Fruit fly (Drosophila melanogaster): Measurements from ENCODE around the gene CG12224.
A peak's percentile ranks its signal among the peaks of the same experiment; 100 is the strongest.

CG12224 gene

DNA sequence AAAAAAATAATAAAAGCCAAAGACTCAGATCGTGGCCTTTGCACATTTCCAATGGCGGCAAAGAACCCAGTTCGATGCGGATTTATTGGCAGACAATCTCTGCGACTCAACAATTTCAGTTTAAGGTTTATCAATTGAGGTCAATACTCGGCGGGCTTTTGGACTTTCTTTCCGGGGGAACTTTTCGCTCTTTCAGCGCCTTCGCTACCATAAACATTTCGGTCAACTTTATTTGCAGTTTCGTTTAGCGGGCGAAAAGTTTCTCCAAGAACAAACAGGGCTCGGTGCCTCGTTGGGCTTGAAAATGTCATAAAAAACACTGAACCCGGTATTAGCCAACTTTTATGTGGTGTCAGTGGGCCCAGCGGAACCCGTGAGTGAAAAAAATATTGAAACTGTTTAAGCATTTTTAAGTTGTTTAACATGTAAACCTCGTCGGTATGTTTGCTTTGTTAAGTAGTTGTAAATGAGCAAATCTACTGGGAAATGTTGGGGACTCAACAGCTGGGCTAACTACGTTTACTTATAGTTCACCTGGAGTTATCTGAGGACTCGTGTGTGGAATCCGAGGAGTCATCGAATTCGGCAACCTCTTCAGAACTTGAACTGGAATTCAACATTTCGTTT lies 9.8 kb upstream of the CG12224 start:
- no peak for TF ChIP-seq dsf (GFP tag; optimal IDR thresholded peaks at IDR 0.05; ENCODE audit: borderline replicate concordance)
- no peak for TF ChIP-seq Rel (GFP tag; optimal IDR thresholded peaks at IDR 0.05)
- peak; percentile 59 for TF ChIP-seq Rel (tag; optimal IDR thresholded peaks at IDR 0.05)

DNA sequence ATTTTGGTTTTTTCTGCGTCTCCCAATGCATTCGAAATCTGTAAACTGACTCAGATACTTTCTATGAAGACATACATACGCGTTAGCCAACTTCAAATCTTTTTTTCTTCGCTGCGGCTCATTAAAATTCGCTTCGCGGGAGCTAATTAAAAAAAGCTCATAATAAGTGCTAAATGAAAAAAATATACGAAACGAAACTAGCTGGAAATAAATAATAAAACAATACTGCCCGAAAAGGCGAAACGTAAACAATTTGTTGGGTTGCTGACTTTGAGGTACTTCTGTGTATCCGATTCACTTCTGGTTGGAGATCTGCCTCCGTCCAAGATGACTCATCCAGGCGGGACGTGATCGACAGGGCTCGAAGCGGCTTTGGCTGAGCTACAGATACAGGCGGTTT lies 8.1 kb upstream of the CG12224 start:
- TF ChIP-seq Mio (GFP tag; optimal IDR thresholded peaks at IDR 0.05) (no peak), CG9705 (GFP tag; optimal IDR thresholded peaks at IDR 0.05) (no peak), HLH106 (tag; optimal IDR thresholded peaks at IDR 0.05) (no peak), br (GFP tag; optimal IDR thresholded peaks at IDR 0.05) (no peak), foxo (GFP tag; optimal IDR thresholded peaks at IDR 0.05) (no peak), Hnf4 (GFP tag; optimal IDR thresholded peaks at IDR 0.05) (no peak), sage (GFP tag; optimal IDR thresholded peaks at IDR 0.05) (no peak), fru (GFP tag; optimal IDR thresholded peaks at IDR 0.05) (no peak), dl (GFP tag; optimal IDR thresholded peaks at IDR 0.05; ENCODE audit: insufficient read depth in 1 of 2, partially characterized antibody in 2 of 2) (no peak), woc (GFP tag; optimal IDR thresholded peaks at IDR 0.05) (no peak), Jra (GFP tag; optimal IDR thresholded peaks at IDR 0.05) (no peak)

DNA sequence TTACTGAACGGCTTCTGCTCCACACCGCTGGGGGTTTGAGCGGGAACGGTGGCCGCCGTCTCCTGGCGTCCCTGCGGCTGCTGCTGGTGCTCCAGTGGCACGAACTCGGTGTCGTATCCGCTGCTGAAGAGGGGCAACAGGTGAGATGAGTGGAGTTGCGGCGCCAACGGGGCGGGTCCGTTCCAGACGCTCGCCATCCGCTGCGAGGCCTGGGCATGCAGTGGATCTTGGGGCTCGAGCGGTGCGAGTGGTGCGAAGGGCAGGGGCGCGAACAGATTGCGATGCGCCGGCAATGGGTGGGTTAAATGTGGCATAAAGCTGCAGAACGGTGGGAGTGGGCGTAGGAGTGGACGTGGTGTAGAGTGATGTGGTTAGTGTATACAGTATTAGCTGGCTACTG lies 7.3 kb upstream of the CG12224 start:
- TF ChIP-seq Hnf4 (GFP tag; optimal IDR thresholded peaks at IDR 0.05) (no peak), pan (optimal IDR thresholded peaks at IDR 0.05) (no peak), dsf (GFP tag; optimal IDR thresholded peaks at IDR 0.05; ENCODE audit: borderline replicate concordance) (no peak), lola (GFP tag; optimal IDR thresholded peaks at IDR 0.05) (no peak), CG32264 (GFP tag; optimal IDR thresholded peaks at IDR 0.05) (no peak), Hr83 (GFP tag; optimal IDR thresholded peaks at IDR 0.05; ENCODE audit: poor library complexity, severe bottlenecking) (no peak), foxo (GFP tag; optimal IDR thresholded peaks at IDR 0.05) (no peak), Dif (GFP tag; optimal IDR thresholded peaks at IDR 0.05; ENCODE audit: partially characterized antibody) (no peak), usp (GFP tag; optimal IDR thresholded peaks at IDR 0.05) (no peak)

DNA sequence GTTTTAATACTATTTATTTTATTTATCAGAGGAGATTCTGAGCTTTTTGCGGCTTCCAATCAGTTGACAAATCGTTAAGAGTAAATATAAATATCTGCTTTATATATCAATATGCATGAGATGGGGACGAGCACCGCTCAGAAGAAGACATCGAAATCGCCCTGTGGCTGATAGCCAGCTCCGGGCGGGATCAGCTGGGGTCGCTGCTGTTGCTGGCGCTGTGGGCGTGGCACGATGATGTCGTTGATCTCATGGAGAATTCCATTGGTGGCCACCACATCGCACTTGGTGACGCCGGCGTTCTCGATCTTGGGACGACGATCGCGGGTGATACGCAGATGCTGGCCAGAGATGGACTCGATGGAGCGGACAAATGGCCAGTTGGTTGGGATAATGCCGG lies 3.0 kb upstream of the CG12224 start:
- TF ChIP-seq lola (GFP tag; optimal IDR thresholded peaks at IDR 0.05): no peak
- no peak for TF ChIP-seq brk (GFP tag; optimal IDR thresholded peaks at IDR 0.05)
- peak; percentile 48 for TF ChIP-seq Dif (GFP tag; optimal IDR thresholded peaks at IDR 0.05; ENCODE audit: partially characterized antibody)

DNA sequence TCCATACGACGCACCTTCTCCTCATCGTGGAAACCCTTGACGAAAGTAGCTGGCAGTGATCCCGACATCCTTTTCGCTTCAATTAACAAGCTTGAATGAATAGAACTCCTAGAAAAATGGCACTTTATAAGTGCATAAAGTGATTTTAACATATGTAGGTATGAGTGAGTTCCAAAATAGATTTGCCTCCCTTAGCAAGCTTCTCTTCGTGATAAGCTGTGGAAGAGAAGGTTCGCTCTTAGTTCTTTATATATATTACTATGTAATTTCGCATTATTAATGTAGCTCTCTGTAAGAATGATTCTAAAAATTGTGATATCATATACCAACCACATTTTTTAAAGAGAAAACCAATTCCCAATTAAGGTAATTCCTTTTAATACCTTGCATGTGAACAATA lies 2.6 kb upstream of the CG12224 start, which contains the start of gene CG3397:
CG3397 (minus strand) TSS at position 101 of the 400 bp plus-strand sequence.
- TF ChIP-seq Rel (GFP tag; optimal IDR thresholded peaks at IDR 0.05) (no peak), Rel (tag; optimal IDR thresholded peaks at IDR 0.05) (no peak), sage (GFP tag; optimal IDR thresholded peaks at IDR 0.05) (peak; percentile 16)

DNA sequence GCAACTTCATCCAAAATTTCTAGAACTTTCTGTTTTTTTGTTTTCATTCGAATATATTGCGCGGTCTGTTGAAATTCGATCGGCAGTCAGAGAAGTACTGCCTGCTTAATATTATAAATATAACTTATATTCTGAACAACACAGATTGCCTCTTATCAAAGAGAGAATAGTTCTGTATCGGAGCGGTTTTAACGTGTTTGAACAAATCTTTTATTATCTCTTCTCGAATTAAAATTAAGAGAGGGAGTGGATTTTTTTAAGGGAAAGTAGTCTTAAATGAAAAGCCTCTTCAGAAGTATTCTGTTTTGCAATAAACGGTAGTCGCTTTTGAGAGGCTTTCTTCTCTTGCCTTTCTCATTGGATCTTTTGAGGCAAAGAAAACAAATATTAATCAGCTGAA lies 685 bp upstream of the CG12224 start:
- TF ChIP-seq CrebA (GFP tag; optimal IDR thresholded peaks at IDR 0.05; ENCODE audit: borderline replicate concordance): peak; percentile 21
- no peak for TF ChIP-seq fru (GFP tag; optimal IDR thresholded peaks at IDR 0.05)

DNA sequence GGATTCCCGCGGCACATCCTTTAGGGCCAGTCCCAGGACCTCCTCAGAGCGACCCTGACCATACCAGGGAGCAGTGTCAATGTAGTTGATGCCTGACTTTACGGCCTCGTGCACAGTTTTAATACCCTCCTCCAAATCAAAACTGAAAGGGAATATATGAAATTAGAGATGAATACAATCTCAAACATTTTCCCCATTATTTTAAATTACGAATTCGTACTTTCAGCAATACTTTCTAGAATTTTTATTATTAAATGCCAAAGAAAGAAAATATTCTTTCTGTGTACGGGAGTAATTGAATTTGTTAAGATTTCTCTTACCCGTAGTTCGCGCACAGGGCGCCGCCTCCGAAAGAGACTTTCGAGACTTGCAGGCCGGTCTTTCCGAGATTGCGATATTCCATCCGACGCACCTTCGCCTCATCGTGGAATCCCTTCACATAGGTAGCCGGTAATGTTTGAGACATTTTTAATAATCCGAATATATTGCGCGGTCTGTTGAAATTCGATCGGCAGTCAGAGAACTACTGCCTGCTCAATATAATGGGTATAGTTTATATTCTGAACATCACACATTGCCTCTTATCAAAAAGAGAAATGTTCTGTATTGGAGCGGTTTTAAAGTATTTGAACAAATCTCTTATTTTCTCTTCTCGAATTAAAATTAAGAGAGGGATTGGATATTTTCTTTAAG lies 1.8 kb downstream of the CG12224 start, which contains the start of gene CG18547:
CG18547 (minus strand) TSS at position 512 of the 693 bp plus-strand sequence.
- TF ChIP-seq Mio (GFP tag; optimal IDR thresholded peaks at IDR 0.05): no peak
- TF ChIP-seq h (GFP tag; optimal IDR thresholded peaks at IDR 0.05): peak; percentile 65
- TF ChIP-seq Rel (GFP tag; optimal IDR thresholded peaks at IDR 0.05): no peak
- TF ChIP-seq Rel (tag; optimal IDR thresholded peaks at IDR 0.05): no peak
- TF ChIP-seq Jra (GFP tag; optimal IDR thresholded peaks at IDR 0.05): no peak
- peak; percentile 10 for TF ChIP-seq Dif (GFP tag; optimal IDR thresholded peaks at IDR 0.05; ENCODE audit: partially characterized antibody)
- TF ChIP-seq foxo (GFP tag; optimal IDR thresholded peaks at IDR 0.05): peak in 1 of 2 experiments; percentile 69
- no peak for TF ChIP-seq Vsx2 (GFP tag; optimal IDR thresholded peaks at IDR 0.05; ENCODE audit: partially characterized antibody)
- no peak for TF ChIP-seq dmrt93B (GFP tag; optimal IDR thresholded peaks at IDR 0.05)
- TF ChIP-seq lola (GFP tag; optimal IDR thresholded peaks at IDR 0.05): no peak
- TF ChIP-seq Sp1 (GFP tag; optimal IDR thresholded peaks at IDR 0.05): peak; percentile 33
- peak; percentile 56 for TF ChIP-seq HLH106 (tag; optimal IDR thresholded peaks at IDR 0.05)
- TF ChIP-seq brk (GFP tag; optimal IDR thresholded peaks at IDR 0.05): no peak
- TF ChIP-seq jim (GFP tag; optimal IDR thresholded peaks at IDR 0.05): no peak
- TF ChIP-seq Hr83 (GFP tag; optimal IDR thresholded peaks at IDR 0.05; ENCODE audit: poor library complexity, severe bottlenecking): no peak
- TF ChIP-seq fru (GFP tag; optimal IDR thresholded peaks at IDR 0.05): peak; percentile 66
- TF ChIP-seq Myc (optimal IDR thresholded peaks at IDR 0.05): no peak
- TF ChIP-seq sage (GFP tag; optimal IDR thresholded peaks at IDR 0.05): no peak
- TF ChIP-seq pan (optimal IDR thresholded peaks at IDR 0.05): no peak
- no peak for TF ChIP-seq Abd-B (GFP tag; optimal IDR thresholded peaks at IDR 0.05)
- peak in 1 of 2 experiments; percentile 1 for TF ChIP-seq dl (GFP tag; optimal IDR thresholded peaks at IDR 0.05; ENCODE audit: insufficient read depth in 1 of 2, partially characterized antibody in 2 of 2)
- TF ChIP-seq N (GFP tag; optimal IDR thresholded peaks at IDR 0.05): no peak
- TF ChIP-seq br (GFP tag; optimal IDR thresholded peaks at IDR 0.05): peak; percentile 31
- no peak for TF ChIP-seq CG32264 (GFP tag; optimal IDR thresholded peaks at IDR 0.05)
- TF ChIP-seq psq (GFP tag; optimal IDR thresholded peaks at IDR 0.05): peak; percentile 29
- TF ChIP-seq rgr (GFP tag; optimal IDR thresholded peaks at IDR 0.05): peak; percentile 64
- peak; percentile 25 for TF ChIP-seq woc (GFP tag; optimal IDR thresholded peaks at IDR 0.05)
- TF ChIP-seq Hr78 (GFP tag; optimal IDR thresholded peaks at IDR 0.05): no peak

All from whole organism, wandering third instar larva.